Worm (Caenorhabditis elegans): ENCODE results near the gene srw-91.

ce11 chrV:1666904-1667303 is 13.8 kb downstream of the srw-91 start, which contains the start of gene K04F1.8:
- TF ChIP-seq nfya-1 (tag; optimal IDR thresholded peaks at IDR 0.05; ENCODE audit: borderline replicate concordance, insufficient read depth) (no peak), nhr-179 (tag; optimal IDR thresholded peaks at IDR 0.05) (no peak), nfya-2 (GFP tag; IDR thresholded peaks at IDR 0.05) (no peak), cebp-1 (GFP tag; IDR thresholded peaks at IDR 0.05) (no peak), cebp-1 (tag; optimal IDR thresholded peaks at IDR 0.05) (no peak), pbrm-1 (GFP tag; IDR thresholded peaks at IDR 0.05) (no peak), dpl-1 (GFP tag; optimal IDR thresholded peaks at IDR 0.05) (no peak), F57A8.1 (GFP tag; optimal IDR thresholded peaks at IDR 0.05) (no peak), nfyb-1 (GFP tag; IDR thresholded peaks at IDR 0.05) (no peak), unc-130 (GFP tag; optimal IDR thresholded peaks at IDR 0.05) (no peak), sdz-38 (tag; optimal IDR thresholded peaks at IDR 0.05) (no peak), lin-26 (GFP tag; IDR thresholded peaks at IDR 0.05) (no peak)

Data from whole organism, young adult.